Fruit fly (Drosophila melanogaster) whole organism, prepupa: ENCODE results near the gene CG33234.

ENCODE experiments used
- CG10631 ChIP-seq: fragments of 200-800 bp; sonication (Bioruptor generic); optimal IDR thresholded peaks from 2 replicates; lab custom pipeline; 2016; ENCODE audit warnings: missing biosample characterization, missing genetic modification characterization
- CG10669 ChIP-seq: fragments of 200-800 bp; sonication (Bioruptor generic); optimal IDR thresholded peaks from 3 replicates; lab custom pipeline; 2018; ENCODE audit warnings: missing biosample characterization, mild to moderate bottlenecking, missing genetic modification characterization, moderate library complexity
- CG11902 ChIP-seq: fragments of 200-800 bp; sonication (Bioruptor generic); optimal IDR thresholded peaks from 3 replicates; lab custom pipeline; 2016; ENCODE audit warnings: missing biosample characterization, missing genetic modification characterization
- CG15336 ChIP-seq: fragments of 200-800 bp; sonication (Bioruptor generic); IDR thresholded peaks from 2 replicates; pipeline ENCODE4 v1.3.6; 2022; ENCODE audit warnings: missing biosample characterization, missing genetic modification characterization
- CG1621 ChIP-seq: fragments of 200-800 bp; sonication (Bioruptor generic); optimal IDR thresholded peaks from 3 replicates; lab custom pipeline; 2018; ENCODE audit warnings: missing biosample characterization, mild to moderate bottlenecking, missing genetic modification characterization
- CG16779 ChIP-seq: fragments of 200-800 bp; sonication (Bioruptor generic); optimal IDR thresholded peaks from 3 replicates; lab custom pipeline; 2017; ENCODE audit warnings: missing biosample characterization, mild to moderate bottlenecking, missing genetic modification characterization
- CG3032 ChIP-seq: fragments of 200-800 bp; optimal IDR thresholded peaks from 2 replicates; lab custom pipeline; 2019; ENCODE audit warnings: missing biosample characterization, mild to moderate bottlenecking, missing genetic modification characterization, moderate library complexity
- CG34406 ChIP-seq: fragments of 200-800 bp; sonication (Bioruptor generic); optimal IDR thresholded peaks from 3 replicates; lab custom pipeline; 2016; ENCODE audit warnings: missing biosample characterization, missing genetic modification characterization
- CG3919 ChIP-seq: fragments of 200-800 bp; sonication (Bioruptor generic); optimal IDR thresholded peaks from 3 replicates; lab custom pipeline; 2016; ENCODE audit warnings: missing biosample characterization, missing genetic modification characterization
- CG4318 ChIP-seq: fragments of 200-800 bp; sonication (Bioruptor generic); optimal IDR thresholded peaks from 3 replicates; lab custom pipeline; 2017; ENCODE audit warnings: missing biosample characterization, mild to moderate bottlenecking, missing genetic modification characterization
- CG6163 ChIP-seq: fragments of 200-800 bp; sonication (Bioruptor generic); IDR thresholded peaks from 3 replicates; pipeline ENCODE4 v1.3.6; 2022; ENCODE audit warnings: missing biosample characterization, missing genetic modification characterization
- CG6276 ChIP-seq: fragments of 200-800 bp; sonication (Bioruptor generic); optimal IDR thresholded peaks from 2 replicates; lab custom pipeline; 2017; ENCODE audit warnings: missing biosample characterization, mild to moderate bottlenecking, missing genetic modification characterization
- CG6792 ChIP-seq: fragments of 200-800 bp; sonication (Bioruptor generic); optimal IDR thresholded peaks from 3 replicates; lab custom pipeline; 2016; ENCODE audit warnings: missing biosample characterization, missing genetic modification characterization
- CG6808 ChIP-seq: fragments of 200-800 bp; sonication (Bioruptor generic); optimal IDR thresholded peaks from 3 replicates; lab custom pipeline; 2017; ENCODE audit warnings: missing biosample characterization, missing genetic modification characterization, mild to moderate bottlenecking, moderate library complexity, missing genetic modification reagents
- CG6854 ChIP-seq: fragments of 200-800 bp; sonication (Bioruptor generic); optimal IDR thresholded peaks from 2 replicates; lab custom pipeline; 2017; ENCODE audit warnings: missing biosample characterization, mild to moderate bottlenecking, missing genetic modification characterization
- CG8119 ChIP-seq: fragments of 200-800 bp; sonication (Bioruptor generic); IDR thresholded peaks from 3 replicates; pipeline ENCODE4 v1.3.6; 2022; ENCODE audit warnings: missing biosample characterization, missing genetic modification characterization
- CG8319 ChIP-seq: fragments of 200-800 bp; sonication (Bioruptor generic); optimal IDR thresholded peaks from 3 replicates; lab custom pipeline; 2016; ENCODE audit warnings: missing biosample characterization, missing genetic modification characterization
- CG8632 ChIP-seq: fragments of 200-800 bp; sonication (Bioruptor generic); optimal IDR thresholded peaks from 3 replicates; lab custom pipeline; 2016; ENCODE audit warnings: missing biosample characterization, missing genetic modification characterization
- CG9139 ChIP-seq: fragments of 200-800 bp; sonication (Bioruptor generic); optimal IDR thresholded peaks from 3 replicates; lab custom pipeline; 2017; ENCODE audit warnings: missing biosample characterization, mild to moderate bottlenecking, missing genetic modification characterization
- Eip75B ChIP-seq: fragments of 200-800 bp; sonication (Bioruptor generic); optimal IDR thresholded peaks from 3 replicates; lab custom pipeline; 2016; ENCODE audit warnings: missing biosample characterization, missing genetic modification characterization
- Eip78C ChIP-seq: fragments of 200-800 bp; sonication (Bioruptor generic); peaks from one replicate; lab custom pipeline; 2016; ENCODE audit warnings: missing biosample characterization, missing genetic modification characterization
- Ets21C ChIP-seq: fragments of 200-800 bp; sonication (Bioruptor generic); optimal IDR thresholded peaks from 3 replicates; lab custom pipeline; 2016; ENCODE audit warnings: missing biosample characterization, missing genetic modification characterization
- Ets96B ChIP-seq: fragments of 200-800 bp; optimal IDR thresholded peaks from 2 replicates; lab custom pipeline; 2019; ENCODE audit warnings: missing biosample characterization, mild to moderate bottlenecking, missing genetic modification characterization, moderate library complexity
- Gug ChIP-seq: fragments of 200-800 bp; sonication (Bioruptor generic); IDR thresholded peaks from 2 replicates; pipeline ENCODE4 v1.3.6; 2022; ENCODE audit warnings: missing biosample characterization, missing genetic modification characterization
- Hr38 ChIP-seq: sonication (Bioruptor generic); optimal IDR thresholded peaks from 2 replicates; lab custom pipeline; 2016; ENCODE audit warnings: missing biosample characterization, missing genetic modification characterization
- Hr39 ChIP-seq: fragments of 200-800 bp; sonication (Bioruptor generic); optimal IDR thresholded peaks from 2 replicates; lab custom pipeline; 2016; ENCODE audit warnings: missing biosample characterization, missing genetic modification characterization
- Hr4 ChIP-seq: fragments of 200-800 bp; sonication (Bioruptor generic); optimal IDR thresholded peaks from 3 replicates; lab custom pipeline; 2016; ENCODE audit warnings: missing biosample characterization, missing genetic modification characterization
- Lpt ChIP-seq: fragments of 200-800 bp; sonication (Bioruptor generic); optimal IDR thresholded peaks from 3 replicates; lab custom pipeline; 2016; ENCODE audit warnings: missing biosample characterization, missing genetic modification characterization
- OdsH ChIP-seq: fragments of 200-800 bp; sonication (Bioruptor generic); optimal IDR thresholded peaks from 3 replicates; lab custom pipeline; 2016; ENCODE audit warnings: missing biosample characterization, missing genetic modification characterization
- Smox ChIP-seq: fragments of 200-800 bp; sonication (Bioruptor generic); optimal IDR thresholded peaks from 3 replicates; lab custom pipeline; 2016; ENCODE audit warnings: missing biosample characterization, missing genetic modification characterization
- Sox14 ChIP-seq: fragments of 200-800 bp; sonication (Bioruptor generic); optimal IDR thresholded peaks from 3 replicates; lab custom pipeline; 2016; ENCODE audit warnings: missing biosample characterization, missing genetic modification characterization
- Sox15 ChIP-seq: fragments of 200-800 bp; sonication (Bioruptor generic); optimal IDR thresholded peaks from 3 replicates; lab custom pipeline; 2016; ENCODE audit warnings: missing biosample characterization, missing genetic modification characterization
- achi ChIP-seq: fragments of 200-800 bp; sonication (Bioruptor generic); optimal IDR thresholded peaks from 3 replicates; lab custom pipeline; 2016; ENCODE audit warnings: missing biosample characterization, missing genetic modification characterization
- acj6 ChIP-seq: fragments of 200-800 bp; sonication (Bioruptor generic); optimal IDR thresholded peaks from 3 replicates; lab custom pipeline; 2016; ENCODE audit warnings: missing biosample characterization, missing genetic modification characterization
- dsx ChIP-seq: fragments of 200-800 bp; optimal IDR thresholded peaks from 3 replicates; lab custom pipeline; 2019; ENCODE audit warnings: missing biosample characterization, mild to moderate bottlenecking, missing genetic modification characterization, moderate library complexity; ENCODE audit not compliant: poor library complexity, severe bottlenecking
- eg ChIP-seq: fragments of 200-800 bp; sonication (Bioruptor generic); IDR thresholded peaks from 3 replicates; pipeline ENCODE4 v1.3.6; 2022; ENCODE audit warnings: missing biosample characterization, missing genetic modification characterization
- esn ChIP-seq: fragments of 200-800 bp; sonication (Bioruptor generic); optimal IDR thresholded peaks from 2 replicates; lab custom pipeline; 2016; ENCODE audit warnings: missing biosample characterization, mild to moderate bottlenecking, missing genetic modification characterization, moderate library complexity
- fd85E ChIP-seq: fragments of 200-800 bp; sonication (Bioruptor generic); optimal IDR thresholded peaks from 3 replicates; lab custom pipeline; 2016; ENCODE audit warnings: missing biosample characterization, missing genetic modification characterization
- fkh ChIP-seq: fragments of 200-800 bp; sonication (Bioruptor generic); optimal IDR thresholded peaks from 3 replicates; lab custom pipeline; 2017; ENCODE audit warnings: missing biosample characterization, mild to moderate bottlenecking, missing genetic modification characterization, moderate library complexity
- lz ChIP-seq: fragments of 200-800 bp; sonication (Bioruptor generic); optimal IDR thresholded peaks from 3 replicates; lab custom pipeline; 2016; ENCODE audit warnings: missing biosample characterization, missing genetic modification characterization
- pdm3 ChIP-seq: fragments of 200-800 bp; sonication (Bioruptor generic); optimal IDR thresholded peaks from 3 replicates; lab custom pipeline; 2016; ENCODE audit warnings: missing biosample characterization, missing genetic modification characterization
- spab ChIP-seq: fragments of 200-800 bp; sonication (Bioruptor generic); optimal IDR thresholded peaks from 2 replicates; lab custom pipeline; 2017; ENCODE audit warnings: missing biosample characterization, mild to moderate bottlenecking, missing genetic modification characterization, missing genetic modification reagents
- svp ChIP-seq: fragments of 200-800 bp; sonication (Bioruptor generic); peaks from one replicate; lab custom pipeline; 2016; ENCODE audit warnings: missing biosample characterization, missing genetic modification characterization
- topi ChIP-seq: fragments of 200-800 bp; sonication (Bioruptor generic); optimal IDR thresholded peaks from 3 replicates; lab custom pipeline; 2016; ENCODE audit warnings: missing biosample characterization, missing genetic modification characterization
- vri ChIP-seq: fragments of 200-800 bp; sonication (Bioruptor generic); optimal IDR thresholded peaks from 3 replicates; lab custom pipeline; 2016; ENCODE audit warnings: missing biosample characterization, mild to moderate bottlenecking, missing genetic modification characterization

The CG33234 gene

dm6 chr3L:2634929-2635799 is 26.3 kb upstream of the CG33234 start (continued):
- TF ChIP-seq CG9139 (GFP tag; lab: Kevin White, UChicago) (peak; percentile 73), CG8319 (GFP tag; lab: Kevin White, UChicago) (peak; percentile 68), CG4318 (GFP tag; lab: Kevin White, UChicago) (no peak), CG6276 (GFP tag; lab: Kevin White, UChicago) (no peak), CG34406 (GFP tag; lab: Kevin White, UChicago) (peak; percentile 78), pdm3 (GFP tag; lab: Kevin White, UChicago) (peak; percentile 77), topi (GFP tag; lab: Kevin White, UChicago) (peak; percentile 87), CG10669 (GFP tag; lab: Kevin White, UChicago) (peak; percentile 59), Sox15 (GFP tag; lab: Kevin White, UChicago) (peak; percentile 9), CG6792 (GFP tag; lab: Kevin White, UChicago) (peak; percentile 63)

- peak; percentile 39 for TF ChIP-seq acj6
- TF ChIP-seq Ets21C (GFP tag; lab: Kevin White, UChicago), result no peak
- peak; percentile 30 for TF ChIP-seq CG8319 (GFP tag; lab: Kevin White, UChicago)
- TF ChIP-seq esn (GFP tag; lab: Kevin White, UChicago), result peak; percentile 28
- peak; percentile 11 for TF ChIP-seq Hr39 (GFP tag; lab: Kevin White, UChicago)
- TF ChIP-seq spab (GFP tag; lab: Kevin White, UChicago), result peak; percentile 49
- peak; percentile 72 for TF ChIP-seq CG15336 (GFP tag; lab: Robert Waterston, UW)
- peak; percentile 44 for TF ChIP-seq achi
- peak; percentile 82 for TF ChIP-seq Eip78C (GFP tag; lab: Kevin White, UChicago)
- TF ChIP-seq CG16779, result no peak
- peak; percentile 77 for TF ChIP-seq CG8119
- no peak for TF ChIP-seq CG6854 (GFP tag; lab: Kevin White, UChicago)
- peak; percentile 77 for TF ChIP-seq CG3919 (GFP tag; lab: Kevin White, UChicago)
- no peak for TF ChIP-seq CG10631 (GFP tag; lab: Kevin White, UChicago)
- TF ChIP-seq Ets96B (tag; lab: Kevin White, UChicago), result peak; percentile 61
- TF ChIP-seq CG6808 (GFP tag; lab: Kevin White, UChicago), result no peak
- no peak for TF ChIP-seq Smox (GFP tag; lab: Kevin White, UChicago)
- TF ChIP-seq CG3032 (tag; lab: Kevin White, UChicago), result peak; percentile 47
- peak; percentile 15 for TF ChIP-seq dsx
- TF ChIP-seq pdm3 (GFP tag; lab: Kevin White, UChicago), result peak; percentile 41
- TF ChIP-seq CG1621 (tag; lab: Kevin White, UChicago), result no peak
- peak; percentile 85 for TF ChIP-seq eg (GFP tag; lab: Robert Waterston, UW)
- TF ChIP-seq topi (GFP tag; lab: Kevin White, UChicago), result peak; percentile 46
- peak; percentile 27; the same call in 1 of the 2 replicates for TF ChIP-seq Gug (GFP tag; lab: Robert Waterston, UW)
- TF ChIP-seq CG8632 (GFP tag; lab: Kevin White, UChicago), result peak; percentile 42
- no peak for TF ChIP-seq lz (GFP tag; lab: Kevin White, UChicago)
- no peak for TF ChIP-seq Eip75B
- no peak for TF ChIP-seq fkh (GFP tag; lab: Kevin White, UChicago)
- peak; percentile 2 for TF ChIP-seq CG6792 (GFP tag; lab: Kevin White, UChicago)
- peak; percentile 52 for TF ChIP-seq Lpt (GFP tag; lab: Kevin White, UChicago)
- TF ChIP-seq fd85E (GFP tag; lab: Kevin White, UChicago), result no peak
- TF ChIP-seq Hr4, result peak; percentile 38
- TF ChIP-seq CG4318 (GFP tag; lab: Kevin White, UChicago), result no peak
- no peak for TF ChIP-seq Sox14
- peak; percentile 78 for TF ChIP-seq CG6163 (GFP tag; lab: Robert Waterston, UW)
- no peak for TF ChIP-seq Hr38 (GFP tag; lab: Kevin White, UChicago)
- peak; percentile 38 for TF ChIP-seq CG9139 (GFP tag; lab: Kevin White, UChicago)
- peak; percentile 16 for TF ChIP-seq CG11902 (GFP tag; lab: Kevin White, UChicago)
- peak; percentile 70 for TF ChIP-seq OdsH (GFP tag; lab: Kevin White, UChicago)
- peak; percentile 59 for TF ChIP-seq svp (GFP tag; lab: Kevin White, UChicago)
- peak; percentile 12 for TF ChIP-seq vri (GFP tag; lab: Kevin White, UChicago)
- TF ChIP-seq Sox15 (GFP tag; lab: Kevin White, UChicago), result peak; percentile 9
Measured at dm6 chr3L:2636023-2636968, 25.1 kb upstream of the CG33234 start.
